Worm (Caenorhabditis elegans) whole organism, late embryonic: ENCODE data around the gene arl-6.

ENCODE experiments used
- ceh-48 ChIP-seq: sonication (generic microtip); optimal IDR thresholded peaks from 2 replicates; lab custom pipeline; 2016; ENCODE audit warnings: missing genetic modification characterization, inconsistent platforms, missing compliant biosample characterization
- elt-2 ChIP-seq: sonication (generic microtip); optimal IDR thresholded peaks from 2 replicates; lab custom pipeline; 2016; ENCODE audit warnings: missing genetic modification reagents, missing genetic modification characterization, missing compliant biosample characterization
- fkh-10 ChIP-seq: fragments of 150-350 bp; optimal IDR thresholded peaks from 2 replicates; lab custom pipeline; 2014; ENCODE audit warnings: missing biosample characterization, missing genetic modification reagents, missing genetic modification characterization
- hlh-30 ChIP-seq: sonication (generic microtip); optimal IDR thresholded peaks from 2 replicates; lab custom pipeline; 2017; ENCODE audit warnings: antibody characterized with exemption, missing genetic modification characterization, missing compliant biosample characterization; ENCODE audit not compliant: insufficient read depth
- nfya-1 ChIP-seq: sonication (generic microtip); optimal IDR thresholded peaks from 2 replicates; lab custom pipeline; 2017; ENCODE audit warnings: missing genetic modification characterization, mild to moderate bottlenecking, missing compliant biosample characterization, antibody characterized with exemption, moderate library complexity
- syd-9 ChIP-seq: sonication (generic microtip); optimal IDR thresholded peaks from 2 replicates; lab custom pipeline; 2016; ENCODE audit warnings: mild to moderate bottlenecking, missing genetic modification characterization, moderate library complexity, missing compliant biosample characterization

DNA sequence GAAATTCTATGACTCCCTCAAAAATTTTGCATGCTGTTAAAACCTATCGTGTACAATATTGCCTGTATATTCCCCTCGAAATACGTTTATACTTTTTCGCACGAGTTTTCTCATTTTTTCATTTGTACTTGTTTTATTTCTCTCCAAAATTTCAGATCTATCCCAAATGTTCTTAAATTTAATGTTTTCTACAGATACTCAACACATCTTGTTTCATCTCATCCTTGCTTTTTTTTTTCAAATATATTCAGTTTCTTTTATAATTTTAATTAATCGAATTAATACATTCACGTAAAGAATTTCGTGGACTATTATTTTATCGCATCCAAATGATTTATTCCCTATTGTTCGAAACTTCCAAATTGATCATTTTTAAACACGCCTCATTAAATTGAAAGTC lies 40.3 kb upstream of the arl-6 start, which contains the start of gene C35D10.8:
- TF ChIP-seq fkh-10 (GFP tag; lab: Kevin White, UChicago), result no peak
- no peak for TF ChIP-seq ceh-48 (tag; lab: Kevin White, UChicago)
- TF ChIP-seq nfya-1, result no peak
- no peak for TF ChIP-seq elt-2 (tag; lab: Kevin White, UChicago)
- no peak for TF ChIP-seq syd-9
- TF ChIP-seq hlh-30, result no peak
